Worm (Caenorhabditis elegans) whole organism, L1 larva: ENCODE measurements around the gene gos-28.

Experiments used
- C16A3.4 ChIP-seq: fragments of 150-350 bp; optimal IDR thresholded peaks from 2 replicates; lab custom pipeline; 2014; ENCODE audit warnings: missing biosample characterization, missing genetic modification characterization
- F16B12.6 ChIP-seq: fragments of 150-350 bp; optimal IDR thresholded peaks from 2 replicates; lab custom pipeline; 2014; ENCODE audit warnings: missing biosample characterization, missing genetic modification characterization
- ama-1 ChIP-seq: fragments of 150-350 bp; optimal IDR thresholded peaks from 2 replicates; lab custom pipeline; 2014
- blmp-1 ChIP-seq: fragments of 150-350 bp; optimal IDR thresholded peaks from 2 replicates; lab custom pipeline; 2014; ENCODE audit warnings: missing biosample characterization, missing genetic modification characterization
- ceh-63 ChIP-seq: fragments of 200-800 bp; sonication (Bioruptor generic); optimal IDR thresholded peaks from 2 replicates; lab custom pipeline; 2018; ENCODE audit warnings: mild to moderate bottlenecking, missing genetic modification characterization, missing compliant biosample characterization
- ceh-8 ChIP-seq: fragments of 200-800 bp; sonication (Bioruptor generic); optimal IDR thresholded peaks from 2 replicates; lab custom pipeline; 2018; ENCODE audit warnings: mild to moderate bottlenecking, missing genetic modification characterization, moderate library complexity, missing compliant biosample characterization
- ceh-88 ChIP-seq: fragments of 200-800 bp; sonication (Bioruptor generic); IDR thresholded peaks from 2 replicates; pipeline ENCODE4 v1.3.6; 2022; ENCODE audit warnings: missing genetic modification characterization, missing compliant biosample characterization
- dpl-1 ChIP-seq, 3 experiments: fragments of 150-350 bp in 2 of 3; sonication (generic microtip) in 1 of 3; optimal IDR thresholded peaks; 2 replicates each; lab custom pipeline; 2014 to 2017; ENCODE audit warnings: missing biosample characterization in 3 of 3, missing genetic modification characterization in 3 of 3, missing genetic modification reagents in 3 of 3
- efl-1 ChIP-seq, 4 experiments: fragments of 150-350 bp; optimal IDR thresholded peaks in 3 of 4; peaks in 1 of 4; 1 replicate in 1 of 4; 2 replicates in 3 of 4; lab custom pipeline; 2014; ENCODE audit warnings: missing biosample characterization in 2 of 4, missing genetic modification characterization in 2 of 4, missing genetic modification reagents in 2 of 4
- efl-3 ChIP-seq: fragments of 200-800 bp; sonication (Bioruptor generic); optimal IDR thresholded peaks from 2 replicates; lab custom pipeline; 2018; ENCODE audit warnings: mild to moderate bottlenecking, missing genetic modification characterization, missing compliant biosample characterization
- egl-27 ChIP-seq, 2 experiments: fragments of 150-350 bp in 1 of 2; sonication (generic microtip); optimal IDR thresholded peaks; 3 replicates each; lab custom pipeline; 2017 to 2018; ENCODE audit warnings: missing biosample characterization in 2 of 2, missing genetic modification characterization in 2 of 2, missing genetic modification reagents in 2 of 2
- elt-2 ChIP-seq: sonication (generic microtip); optimal IDR thresholded peaks from 2 replicates; lab custom pipeline; 2016; ENCODE audit warnings: missing genetic modification characterization, mild to moderate bottlenecking, inconsistent platforms, missing compliant biosample characterization, missing genetic modification reagents
- elt-3 ChIP-seq, 6 experiments: fragments of 150-350 bp in 1 of 6; sonication (generic microtip); optimal IDR thresholded peaks; 2 replicates each; lab custom pipeline; 2017 to 2018; ENCODE audit warnings: missing biosample characterization in 6 of 6, missing genetic modification characterization in 6 of 6, inconsistent platforms in 1 of 6
- fkh-4 ChIP-seq: sonication (generic microtip); optimal IDR thresholded peaks from 2 replicates; lab custom pipeline; 2016; ENCODE audit warnings: missing compliant biosample characterization, missing genetic modification characterization, borderline replicate concordance
- fkh-8 ChIP-seq: sonication (generic microtip); optimal IDR thresholded peaks from 2 replicates; lab custom pipeline; 2016; ENCODE audit warnings: mild to moderate bottlenecking, missing genetic modification characterization, missing compliant biosample characterization
- irx-1 ChIP-seq: sonication (generic microtip); optimal IDR thresholded peaks from 2 replicates; lab custom pipeline; 2016; ENCODE audit warnings: missing genetic modification characterization, missing compliant biosample characterization
- isw-1 ChIP-seq: fragments of 200-800 bp; sonication (Bioruptor generic); IDR thresholded peaks from 2 replicates; pipeline ENCODE4 v1.3.6; 2022; ENCODE audit warnings: missing genetic modification characterization, missing compliant biosample characterization
- lin-14 ChIP-seq: fragments of 200-800 bp; sonication (Bioruptor generic); optimal IDR thresholded peaks from 2 replicates; lab custom pipeline; 2018; ENCODE audit warnings: mild to moderate bottlenecking, missing genetic modification characterization, moderate library complexity, missing compliant biosample characterization
- lin-15B ChIP-seq: fragments of 150-350 bp; sonication (generic microtip); optimal IDR thresholded peaks from 3 replicates; lab custom pipeline; 2014; ENCODE audit warnings: missing biosample characterization, missing genetic modification characterization
- lin-35 ChIP-seq, 2 experiments: fragments of 150-350 bp; optimal IDR thresholded peaks; 2 replicates each; lab custom pipeline; 2014; ENCODE audit warnings: missing biosample characterization in 2 of 2, missing genetic modification characterization in 2 of 2, missing genetic modification reagents in 2 of 2
- lin-39 ChIP-seq: fragments of 150-350 bp; optimal IDR thresholded peaks from 2 replicates; lab custom pipeline; 2014; ENCODE audit warnings: missing biosample characterization, missing genetic modification reagents, missing genetic modification characterization
- lir-3 ChIP-seq: sonication (generic microtip); optimal IDR thresholded peaks from 2 replicates; lab custom pipeline; 2016; ENCODE audit warnings: mild to moderate bottlenecking, missing genetic modification characterization, moderate library complexity, missing compliant biosample characterization; ENCODE audit not compliant: poor library complexity
- lsy-2 ChIP-seq, 2 experiments: fragments of 150-350 bp; optimal IDR thresholded peaks; 2 replicates each; lab custom pipeline; 2014; ENCODE audit warnings: missing biosample characterization in 2 of 2, missing genetic modification characterization in 2 of 2
- mab-9 ChIP-seq: fragments of 200-800 bp; sonication (Bioruptor generic); IDR thresholded peaks from 2 replicates; pipeline ENCODE4 v1.3.6; 2022; ENCODE audit warnings: missing genetic modification reagents, missing genetic modification characterization, missing compliant biosample characterization
- mdl-1 ChIP-seq, 2 experiments: fragments of 150-350 bp; optimal IDR thresholded peaks; 2 replicates each; lab custom pipeline; 2014 to 2017; ENCODE audit warnings: missing biosample characterization in 2 of 2, missing genetic modification characterization in 2 of 2, inconsistent platforms in 1 of 2
- mef-2 ChIP-seq: fragments of 150-350 bp; optimal IDR thresholded peaks from 2 replicates; lab custom pipeline; 2014; ENCODE audit warnings: missing biosample characterization, missing genetic modification characterization
- nhr-11 ChIP-seq: fragments of 150-350 bp; optimal IDR thresholded peaks from 2 replicates; lab custom pipeline; 2014; ENCODE audit warnings: missing biosample characterization, missing genetic modification characterization
- nhr-19 ChIP-seq: fragments of 200-800 bp; sonication (Bioruptor generic); conservative IDR thresholded peaks from 2 replicates; pipeline ENCODE4 v1.3.6; 2022; ENCODE audit warnings: missing genetic modification characterization, missing compliant biosample characterization
- nhr-20 ChIP-seq: sonication (generic microtip); optimal IDR thresholded peaks from 2 replicates; lab custom pipeline; 2016; ENCODE audit warnings: mild to moderate bottlenecking, missing genetic modification characterization, missing compliant biosample characterization
- nhr-28 ChIP-seq: fragments of 150-350 bp; optimal IDR thresholded peaks from 2 replicates; lab custom pipeline; 2014; ENCODE audit warnings: missing biosample characterization, missing genetic modification characterization
- nhr-47 ChIP-seq: sonication (generic microtip); optimal IDR thresholded peaks from 2 replicates; lab custom pipeline; 2016; ENCODE audit warnings: mild to moderate bottlenecking, missing genetic modification characterization, moderate library complexity, missing compliant biosample characterization
- nhr-71 ChIP-seq: sonication (generic microtip); optimal IDR thresholded peaks from 2 replicates; lab custom pipeline; 2016; ENCODE audit warnings: mild to moderate bottlenecking, missing genetic modification characterization, moderate library complexity, missing compliant biosample characterization
- nhr-84 ChIP-seq: sonication (generic microtip); optimal IDR thresholded peaks from 2 replicates; lab custom pipeline; 2017; ENCODE audit warnings: missing biosample characterization, missing genetic modification characterization
- nhr-85 ChIP-seq: sonication (generic microtip); peaks from one replicate; lab custom pipeline; 2016; ENCODE audit warnings: missing genetic modification characterization, inconsistent platforms, missing compliant biosample characterization
- nhr-90 ChIP-seq: sonication (generic microtip); optimal IDR thresholded peaks from 2 replicates; lab custom pipeline; 2016; ENCODE audit warnings: mild to moderate bottlenecking, missing genetic modification characterization, missing compliant biosample characterization; ENCODE audit not compliant: poor library complexity
- pag-3 ChIP-seq: sonication (generic microtip); optimal IDR thresholded peaks from 2 replicates; lab custom pipeline; 2017; ENCODE audit warnings: missing genetic modification characterization, mild to moderate bottlenecking, missing compliant biosample characterization, antibody characterized with exemption, borderline replicate concordance; ENCODE audit not compliant: insufficient read depth
- skn-1 ChIP-seq: fragments of 150-350 bp; optimal IDR thresholded peaks from 2 replicates; lab custom pipeline; 2014; ENCODE audit warnings: missing biosample characterization, missing genetic modification characterization
- snpc-4 ChIP-seq: fragments of 150-350 bp; optimal IDR thresholded peaks from 2 replicates; lab custom pipeline; 2014; ENCODE audit warnings: missing biosample characterization, missing genetic modification characterization
- snu-23 ChIP-seq: sonication (generic microtip); optimal IDR thresholded peaks from 2 replicates; lab custom pipeline; 2016; ENCODE audit warnings: missing genetic modification characterization, missing compliant biosample characterization
- sox-4 ChIP-seq: sonication (generic microtip); optimal IDR thresholded peaks from 2 replicates; lab custom pipeline; 2016; ENCODE audit warnings: missing genetic modification characterization, missing compliant biosample characterization
- tbx-2 ChIP-seq: sonication (generic microtip); optimal IDR thresholded peaks from 2 replicates; lab custom pipeline; 2016; ENCODE audit warnings: missing genetic modification characterization, missing compliant biosample characterization
- tlp-1 ChIP-seq: fragments of 150-350 bp; optimal IDR thresholded peaks from 2 replicates; lab custom pipeline; 2014; ENCODE audit warnings: missing biosample characterization, missing genetic modification characterization
- unc-30 ChIP-seq: sonication (generic microtip); optimal IDR thresholded peaks from 2 replicates; lab custom pipeline; 2017; ENCODE audit warnings: missing biosample characterization, missing genetic modification characterization
- unc-62 ChIP-seq: fragments of 150-350 bp; optimal IDR thresholded peaks from 2 replicates; lab custom pipeline; 2014; ENCODE audit warnings: missing biosample characterization, missing genetic modification reagents, missing genetic modification characterization
- unc-86 ChIP-seq: sonication (generic microtip); optimal IDR thresholded peaks from 2 replicates; lab custom pipeline; 2016; ENCODE audit warnings: missing genetic modification characterization, missing compliant biosample characterization
- zip-4 ChIP-seq: fragments of 200-800 bp; sonication (Bioruptor generic); optimal IDR thresholded peaks from 2 replicates; lab custom pipeline; 2018; ENCODE audit warnings: mild to moderate bottlenecking, missing genetic modification characterization, moderate library complexity, missing compliant biosample characterization
- ztf-4 ChIP-seq: fragments of 150-350 bp; optimal IDR thresholded peaks from 2 replicates; lab custom pipeline; 2014; ENCODE audit warnings: missing biosample characterization, missing genetic modification characterization

gos-28 gene

DNA sequence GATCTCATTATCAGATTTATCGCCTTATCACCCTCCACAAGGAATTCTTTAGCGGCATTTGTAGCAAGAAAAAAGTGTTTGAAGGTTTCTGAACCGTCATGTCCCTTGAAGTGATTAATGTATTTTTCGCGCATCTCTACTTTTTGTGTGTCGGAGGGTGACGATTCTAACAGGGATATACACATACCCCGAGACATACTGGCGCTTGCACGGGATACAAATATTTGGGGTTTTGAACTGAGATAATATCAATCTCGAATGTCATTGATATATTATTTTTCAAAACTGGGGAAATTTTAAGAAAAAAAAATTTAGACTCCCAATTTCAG lies 43.4 kb downstream of the gos-28 start:
- no peak for TF ChIP-seq skn-1 (tag; lab: Kevin White, UChicago)
- TF ChIP-seq mef-2 (tag; lab: Kevin White, UChicago), result no peak
- no peak for TF ChIP-seq lin-39 (tag; lab: Kevin White, UChicago)
- peak in 1 of 2 experiments; percentile 5 for TF ChIP-seq mdl-1 (tag; optimal IDR thresholded peaks at IDR 0.05; lab: Kevin White, UChicago)
- no peak for TF ChIP-seq ama-1 (lab: Kevin White, UChicago)
- TF ChIP-seq egl-27 (tag; optimal IDR thresholded peaks at IDR 0.05; lab: Kevin White, UChicago), result no peak
- no peak for TF ChIP-seq elt-2 (tag; lab: Kevin White, UChicago)
- no peak for TF ChIP-seq tlp-1
- peak; percentile 47 for TF ChIP-seq lin-14 (GFP tag; lab: Kevin White, UChicago)
- no peak for TF ChIP-seq irx-1 (tag; lab: Kevin White, UChicago)
- TF ChIP-seq tbx-2 (tag; lab: Kevin White, UChicago), result no peak
- no peak for TF ChIP-seq ceh-8 (GFP tag; lab: Kevin White, UChicago)
- no peak for TF ChIP-seq F16B12.6 (tag; lab: Kevin White, UChicago)
- TF ChIP-seq sox-4, result no peak
- no peak for TF ChIP-seq fkh-8
- no peak for TF ChIP-seq dpl-1 (GFP tag; optimal IDR thresholded peaks at IDR 0.05; lab: Kevin White, UChicago)
- no peak for TF ChIP-seq unc-62 (GFP tag; lab: Kevin White, UChicago)
- TF ChIP-seq lin-35 (GFP tag; optimal IDR thresholded peaks at IDR 0.05; lab: Kevin White, UChicago), result peak in 1 of 2 experiments; percentile 19
- peak; percentile 41 for TF ChIP-seq snu-23
- TF ChIP-seq nhr-90 (tag; lab: Kevin White, UChicago), result peak; percentile 21
- no peak for TF ChIP-seq snpc-4 (tag; lab: Kevin White, UChicago)
- TF ChIP-seq unc-86 (tag; lab: Kevin White, UChicago), result no peak
- TF ChIP-seq elt-3 (tag; optimal IDR thresholded peaks at IDR 0.05; lab: Kevin White, UChicago), result peak in 4 of 6 experiments; percentile 20 to 88 (median 44)
- TF ChIP-seq ceh-88 (GFP tag; lab: Robert Waterston, UW), result no peak
- TF ChIP-seq efl-1 (optimal IDR thresholded peaks at IDR 0.05; lab: Kevin White, UChicago), result no peak
- TF ChIP-seq efl-1 (GFP tag; optimal IDR thresholded peaks at IDR 0.05 in 1 of 2; lab: Kevin White, UChicago), result no peak
- no peak for TF ChIP-seq pag-3
- peak; percentile 90 for TF ChIP-seq blmp-1
- TF ChIP-seq isw-1, result no peak
- TF ChIP-seq unc-30 (tag; lab: Kevin White, UChicago), result no peak
- peak in 1 of 2 experiments; percentile 25 for TF ChIP-seq lsy-2 (tag; optimal IDR thresholded peaks at IDR 0.05; lab: Kevin White, UChicago)
- TF ChIP-seq nhr-85 (tag; lab: Kevin White, UChicago), result peak; percentile 77
- no peak for TF ChIP-seq mab-9 (GFP tag; lab: Robert Waterston, UW)
- TF ChIP-seq nhr-71 (tag; lab: Kevin White, UChicago), result peak; percentile 40
- no peak for TF ChIP-seq ztf-4 (tag; lab: Kevin White, UChicago)
- peak; percentile 42 for TF ChIP-seq nhr-20 (tag; lab: Kevin White, UChicago)
- TF ChIP-seq ceh-63 (GFP tag; lab: Kevin White, UChicago), result no peak

DNA sequence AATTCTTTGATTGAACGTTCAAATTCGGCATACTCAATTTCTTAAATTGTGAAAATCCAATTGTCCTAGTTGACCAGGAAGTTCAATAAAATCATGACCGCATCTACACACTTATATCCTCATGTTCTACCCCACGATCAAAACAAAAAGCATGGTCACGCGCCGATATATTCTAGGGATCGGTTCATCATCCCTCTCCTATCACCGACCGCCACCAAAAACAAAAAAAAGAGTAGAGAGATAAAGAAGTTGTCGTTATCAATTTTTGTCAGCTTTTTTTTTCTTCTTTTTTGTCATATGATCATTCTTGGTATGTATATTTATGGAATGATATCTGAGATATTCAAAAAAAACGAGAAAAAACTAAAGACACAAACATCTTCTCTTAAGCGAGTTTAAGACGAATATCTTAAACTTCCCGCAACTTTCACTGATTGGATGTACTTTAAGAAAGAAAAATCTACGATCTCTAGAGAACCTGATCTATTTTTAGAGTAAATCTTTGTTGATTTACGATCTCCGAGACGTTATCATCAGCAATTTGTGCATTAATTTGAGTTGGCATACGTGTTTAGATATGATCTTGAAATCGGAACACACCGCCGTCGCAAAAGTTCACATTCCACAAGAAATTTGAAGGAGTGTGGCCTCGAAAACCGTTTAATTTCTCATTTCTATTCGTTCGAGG lies 43.9 kb downstream of the gos-28 start:
- TF ChIP-seq lsy-2 (tag; optimal IDR thresholded peaks at IDR 0.05; lab: Kevin White, UChicago) (peak in 1 of 2 experiments; percentile 24), elt-2 (tag; lab: Kevin White, UChicago) (peak; percentile 1), nhr-28 (tag; lab: Kevin White, UChicago) (no peak), nhr-90 (tag; lab: Kevin White, UChicago) (peak; percentile 34), zip-4 (GFP tag; lab: Kevin White, UChicago) (no peak), fkh-4 (no peak), lin-35 (GFP tag; optimal IDR thresholded peaks at IDR 0.05; lab: Kevin White, UChicago) (peak in 1 of 2 experiments; percentile 46), nhr-20 (tag; lab: Kevin White, UChicago) (peak; percentile 71), elt-3 (tag; optimal IDR thresholded peaks at IDR 0.05; lab: Kevin White, UChicago) (peak in 2 of 6 experiments; percentile 73 to 86), mab-9 (GFP tag; lab: Robert Waterston, UW) (no peak), blmp-1 (peak; percentile 73), lin-15B (no peak), nhr-84 (tag; lab: Kevin White, UChicago) (no peak), mdl-1 (tag; optimal IDR thresholded peaks at IDR 0.05; lab: Kevin White, UChicago) (peak in 1 of 2 experiments; percentile 51), efl-3 (GFP tag; lab: Kevin White, UChicago) (no peak), nhr-19 (GFP tag; lab: Robert Waterston, UW) (peak; percentile 49), nhr-47 (tag; lab: Kevin White, UChicago) (peak; percentile 23), nhr-85 (tag; lab: Kevin White, UChicago) (peak; percentile 79), egl-27 (tag; optimal IDR thresholded peaks at IDR 0.05; lab: Kevin White, UChicago) (no peak), snu-23 (peak; percentile 56), nhr-71 (tag; lab: Kevin White, UChicago) (peak; percentile 65), lin-14 (GFP tag; lab: Kevin White, UChicago) (peak; percentile 52), efl-1 (optimal IDR thresholded peaks at IDR 0.05; lab: Kevin White, UChicago) (no peak), efl-1 (GFP tag; optimal IDR thresholded peaks at IDR 0.05 in 1 of 2; lab: Kevin White, UChicago) (peak in 1 of 2 experiments; percentile 15), skn-1 (tag; lab: Kevin White, UChicago) (no peak), nhr-11 (tag; lab: Kevin White, UChicago) (no peak), C16A3.4 (tag; lab: Kevin White, UChicago) (peak; percentile 11), tbx-2 (tag; lab: Kevin White, UChicago) (peak; percentile 54), lir-3 (tag; lab: Kevin White, UChicago) (peak; percentile 10)
